Worm (Caenorhabditis elegans) whole organism, L4/young adult: ENCODE measurements around the gene C05C9.3.

Experiments used
- W03F9.2 ChIP-seq: fragments of 150-350 bp; optimal IDR thresholded peaks from 2 replicates; lab custom pipeline; 2014; ENCODE audit warnings: missing biosample characterization, missing genetic modification characterization
- dao-5 ChIP-seq: sonication (generic microtip); optimal IDR thresholded peaks from 2 replicates; lab custom pipeline; 2016; ENCODE audit warnings: missing genotype, missing genetic modification characterization, moderate library complexity, missing compliant biosample characterization
- him-1 ChIP-seq: sonication (generic microtip); optimal IDR thresholded peaks from 2 replicates; lab custom pipeline; 2016; ENCODE audit warnings: missing genotype, missing genetic modification reagents, missing genetic modification characterization, missing compliant biosample characterization

ce11 chrX:11132260-11132659 lies 20.4 kb downstream of the C05C9.3 start:
- TF ChIP-seq him-1 (tag; lab: Kevin White, UChicago) (no peak), W03F9.2 (no peak), dao-5 (tag; lab: Kevin White, UChicago) (no peak)
